Worm (Caenorhabditis elegans) whole organism, L2 larva: Measurements from ENCODE around the gene str-168.

Source experiments
- C34F6.9 ChIP-seq: fragments of 150-350 bp; optimal IDR thresholded peaks from 2 replicates; lab custom pipeline; 2014; ENCODE audit warnings: missing biosample characterization, missing genetic modification characterization
- ZK546.5 ChIP-seq: sonication (generic microtip); optimal IDR thresholded peaks from 2 replicates; lab custom pipeline; 2017; ENCODE audit warnings: missing biosample characterization, missing genetic modification characterization
- aly-2 ChIP-seq: fragments of 150-350 bp; optimal IDR thresholded peaks from 2 replicates; lab custom pipeline; 2014; ENCODE audit warnings: missing biosample characterization, missing genetic modification characterization
- ceh-16 ChIP-seq: fragments of 150-350 bp; optimal IDR thresholded peaks from 2 replicates; lab custom pipeline; 2014; ENCODE audit warnings: missing biosample characterization, missing genetic modification characterization
- egl-27 ChIP-seq: sonication (generic microtip); optimal IDR thresholded peaks from 3 replicates; lab custom pipeline; 2017; ENCODE audit warnings: missing biosample characterization, missing genetic modification reagents, missing genetic modification characterization
- lin-13 ChIP-seq: fragments of 150-350 bp; optimal IDR thresholded peaks from 2 replicates; lab custom pipeline; 2014; ENCODE audit warnings: missing biosample characterization, missing genetic modification reagents, missing genetic modification characterization
- lin-39 ChIP-seq: fragments of 150-350 bp; optimal IDR thresholded peaks from 2 replicates; lab custom pipeline; 2014; ENCODE audit warnings: missing biosample characterization, missing genetic modification reagents, missing genetic modification characterization
- nhr-11 ChIP-seq: fragments of 150-350 bp; optimal IDR thresholded peaks from 2 replicates; lab custom pipeline; 2014; ENCODE audit warnings: missing biosample characterization, missing genetic modification characterization
- nhr-23 ChIP-seq: fragments of 150-350 bp; optimal IDR thresholded peaks from 2 replicates; lab custom pipeline; 2014; ENCODE audit warnings: missing biosample characterization, missing genetic modification reagents, missing genetic modification characterization
- nhr-237 ChIP-seq: fragments of 150-350 bp; optimal IDR thresholded peaks from 2 replicates; lab custom pipeline; 2014; ENCODE audit warnings: missing biosample characterization, missing genetic modification characterization
- nhr-25 ChIP-seq: fragments of 150-350 bp; sonication (generic microtip); optimal IDR thresholded peaks from 3 replicates; lab custom pipeline; 2014; ENCODE audit warnings: missing biosample characterization, missing genetic modification characterization
- nhr-6 ChIP-seq: fragments of 150-350 bp; optimal IDR thresholded peaks from 2 replicates; lab custom pipeline; 2014; ENCODE audit warnings: missing biosample characterization, missing genetic modification characterization
- snpc-4 ChIP-seq: fragments of 150-350 bp; optimal IDR thresholded peaks from 2 replicates; lab custom pipeline; 2014; ENCODE audit warnings: missing biosample characterization, missing genetic modification characterization
- unc-55 ChIP-seq: fragments of 150-350 bp; sonication (generic microtip); optimal IDR thresholded peaks from 3 replicates; lab custom pipeline; 2014; ENCODE audit warnings: missing biosample characterization, missing genetic modification reagents, missing genetic modification characterization

- TF ChIP-seq nhr-6 (tag; lab: Kevin White, UChicago) (no peak), C34F6.9 (tag; lab: Kevin White, UChicago) (no peak), unc-55 (GFP tag; lab: Kevin White, UChicago) (no peak), nhr-11 (no peak), ZK546.5 (tag; lab: Kevin White, UChicago) (no peak), snpc-4 (tag; lab: Kevin White, UChicago) (no peak), lin-39 (tag; lab: Kevin White, UChicago) (no peak), ceh-16 (tag; lab: Kevin White, UChicago) (no peak), lin-13 (GFP tag; lab: Kevin White, UChicago) (no peak), egl-27 (tag; lab: Kevin White, UChicago) (no peak), nhr-237 (no peak), nhr-25 (tag; lab: Kevin White, UChicago) (no peak), aly-2 (no peak), nhr-23 (no peak)
Measured at ce11 chrIV:4905645-4906135, 33.1 kb upstream of the str-168 start, which contains the start of gene T08B6.4.
